Worm (Caenorhabditis elegans) whole organism, L2 larva: ENCODE data around the gene K10H10.7.

Experiments used
- C34F6.9 ChIP-seq: fragments of 150-350 bp; optimal IDR thresholded peaks from 2 replicates; lab custom pipeline; 2014; ENCODE audit warnings: missing biosample characterization, missing genetic modification characterization
- F13H6.1 ChIP-seq: sonication (generic microtip); optimal IDR thresholded peaks from 2 replicates; lab custom pipeline; 2016; ENCODE audit warnings: missing genetic modification characterization, missing compliant biosample characterization
- R02D3.7 ChIP-seq: fragments of 150-350 bp; optimal IDR thresholded peaks from 2 replicates; lab custom pipeline; 2014; ENCODE audit warnings: missing biosample characterization, missing genetic modification characterization
- Y55F3AM.14 ChIP-seq: fragments of 200-800 bp; sonication (Bioruptor generic); optimal IDR thresholded peaks from 2 replicates; lab custom pipeline; 2018; ENCODE audit warnings: mild to moderate bottlenecking, missing genetic modification characterization, missing compliant biosample characterization
- ZK546.5 ChIP-seq: sonication (generic microtip); optimal IDR thresholded peaks from 2 replicates; lab custom pipeline; 2017; ENCODE audit warnings: missing biosample characterization, missing genetic modification characterization
- alr-1 ChIP-seq: fragments of 150-350 bp; optimal IDR thresholded peaks from 2 replicates; lab custom pipeline; 2014; ENCODE audit warnings: missing biosample characterization, missing genetic modification characterization
- ama-1 ChIP-seq: fragments of 150-350 bp; optimal IDR thresholded peaks from 2 replicates; lab custom pipeline; 2018; ENCODE audit warnings: inconsistent platforms
- blmp-1 ChIP-seq: sonication (generic microtip); optimal IDR thresholded peaks from 2 replicates; lab custom pipeline; 2017; ENCODE audit warnings: missing genetic modification characterization, mild to moderate bottlenecking, missing compliant biosample characterization, antibody characterized with exemption, moderate library complexity; ENCODE audit not compliant: insufficient read depth
- ceh-82 ChIP-seq: fragments of 150-350 bp; optimal IDR thresholded peaks from 2 replicates; lab custom pipeline; 2014; ENCODE audit warnings: missing biosample characterization, missing genetic modification characterization
- crh-2 ChIP-seq: sonication (generic microtip); optimal IDR thresholded peaks from 2 replicates; lab custom pipeline; 2017; ENCODE audit warnings: missing biosample characterization, missing genetic modification characterization
- egl-27 ChIP-seq: sonication (generic microtip); optimal IDR thresholded peaks from 3 replicates; lab custom pipeline; 2017; ENCODE audit warnings: missing biosample characterization, missing genetic modification reagents, missing genetic modification characterization
- elt-3 ChIP-seq: sonication (generic microtip); optimal IDR thresholded peaks from 2 replicates; lab custom pipeline; 2017; ENCODE audit warnings: missing biosample characterization, missing genetic modification characterization
- fos-1 ChIP-seq: fragments of 150-350 bp; optimal IDR thresholded peaks from 2 replicates; lab custom pipeline; 2014; ENCODE audit warnings: missing biosample characterization, missing genetic modification characterization
- gmeb-1 ChIP-seq: fragments of 150-350 bp; optimal IDR thresholded peaks from 2 replicates; lab custom pipeline; 2014; ENCODE audit warnings: missing biosample characterization, missing genetic modification characterization
- lin-11 ChIP-seq: fragments of 150-350 bp; sonication (generic microtip); optimal IDR thresholded peaks from 2 replicates; lab custom pipeline; 2014; ENCODE audit warnings: missing biosample characterization, missing genetic modification characterization, inconsistent platforms, mixed read lengths
- lin-13 ChIP-seq: fragments of 150-350 bp; optimal IDR thresholded peaks from 2 replicates; lab custom pipeline; 2014; ENCODE audit warnings: missing biosample characterization, missing genetic modification reagents, missing genetic modification characterization
- lsy-2 ChIP-seq, 2 experiments: fragments of 150-350 bp in 1 of 2; sonication (generic microtip) in 1 of 2; optimal IDR thresholded peaks; 2 replicates each; lab custom pipeline; 2014 to 2017; ENCODE audit warnings: missing biosample characterization in 2 of 2, missing genetic modification characterization in 2 of 2
- mab-5 ChIP-seq: fragments of 150-350 bp; optimal IDR thresholded peaks from 2 replicates; lab custom pipeline; 2014; ENCODE audit warnings: missing biosample characterization, missing genetic modification characterization
- mdl-1 ChIP-seq, 2 experiments: fragments of 150-350 bp in 1 of 2; sonication (generic microtip) in 1 of 2; optimal IDR thresholded peaks; 2 replicates each; lab custom pipeline; 2017; ENCODE audit warnings: missing biosample characterization in 2 of 2, missing genetic modification characterization in 2 of 2
- nhr-11 ChIP-seq: fragments of 150-350 bp; optimal IDR thresholded peaks from 2 replicates; lab custom pipeline; 2014; ENCODE audit warnings: missing biosample characterization, missing genetic modification characterization
- nhr-12 ChIP-seq: fragments of 150-350 bp; optimal IDR thresholded peaks from 2 replicates; lab custom pipeline; 2014; ENCODE audit warnings: missing biosample characterization, missing genetic modification characterization
- nhr-23 ChIP-seq: fragments of 150-350 bp; optimal IDR thresholded peaks from 2 replicates; lab custom pipeline; 2014; ENCODE audit warnings: missing biosample characterization, missing genetic modification reagents, missing genetic modification characterization
- nhr-237 ChIP-seq: fragments of 150-350 bp; optimal IDR thresholded peaks from 2 replicates; lab custom pipeline; 2014; ENCODE audit warnings: missing biosample characterization, missing genetic modification characterization
- nhr-25 ChIP-seq: fragments of 150-350 bp; sonication (generic microtip); optimal IDR thresholded peaks from 3 replicates; lab custom pipeline; 2014; ENCODE audit warnings: missing biosample characterization, missing genetic modification characterization
- nhr-6 ChIP-seq: fragments of 150-350 bp; optimal IDR thresholded peaks from 2 replicates; lab custom pipeline; 2014; ENCODE audit warnings: missing biosample characterization, missing genetic modification characterization
- nhr-77 ChIP-seq: fragments of 150-350 bp; optimal IDR thresholded peaks from 2 replicates; lab custom pipeline; 2014; ENCODE audit warnings: missing biosample characterization, missing genetic modification characterization
- peb-1 ChIP-seq: fragments of 150-350 bp; optimal IDR thresholded peaks from 2 replicates; lab custom pipeline; 2014; ENCODE audit warnings: missing biosample characterization, missing genetic modification characterization
- sem-4 ChIP-seq: fragments of 150-350 bp; optimal IDR thresholded peaks from 2 replicates; lab custom pipeline; 2014; ENCODE audit warnings: missing biosample characterization, missing genetic modification reagents, missing genetic modification characterization
- skn-1 ChIP-seq: sonication (generic microtip); optimal IDR thresholded peaks from 2 replicates; lab custom pipeline; 2017; ENCODE audit warnings: missing biosample characterization, missing genetic modification characterization
- sma-3 ChIP-seq: sonication (generic microtip); optimal IDR thresholded peaks from 2 replicates; lab custom pipeline; 2016; ENCODE audit warnings: missing genetic modification reagents, missing genetic modification characterization, missing compliant biosample characterization
- sma-9 ChIP-seq, 2 experiments: fragments of 150-350 bp in 1 of 2; sonication (generic microtip) in 1 of 2; optimal IDR thresholded peaks; 2 replicates each; lab custom pipeline; 2014 to 2016; ENCODE audit warnings: missing genetic modification characterization in 2 of 2, mild to moderate bottlenecking in 1 of 2, missing biosample characterization in 1 of 2, missing compliant biosample characterization in 1 of 2, missing genetic modification reagents in 1 of 2, moderate library complexity in 1 of 2
- snpc-4 ChIP-seq: fragments of 150-350 bp; optimal IDR thresholded peaks from 2 replicates; lab custom pipeline; 2014; ENCODE audit warnings: missing biosample characterization, missing genetic modification characterization
- unc-39 ChIP-seq: fragments of 150-350 bp; optimal IDR thresholded peaks from 2 replicates; lab custom pipeline; 2014; ENCODE audit warnings: missing biosample characterization, missing genetic modification characterization
- unc-55 ChIP-seq: fragments of 150-350 bp; sonication (generic microtip); optimal IDR thresholded peaks from 3 replicates; lab custom pipeline; 2014; ENCODE audit warnings: missing biosample characterization, missing genetic modification reagents, missing genetic modification characterization
- unc-62 ChIP-seq: fragments of 150-350 bp; optimal IDR thresholded peaks from 2 replicates; lab custom pipeline; 2014; ENCODE audit warnings: missing biosample characterization, missing genetic modification reagents, missing genetic modification characterization
- ztf-1 ChIP-seq: fragments of 200-800 bp; sonication (Bioruptor generic); conservative IDR thresholded peaks from 2 replicates; pipeline ENCODE4 v1.3.6; 2022; ENCODE audit warnings: missing genetic modification characterization, missing compliant biosample characterization
- ztf-11 ChIP-seq: sonication (generic microtip); optimal IDR thresholded peaks from 2 replicates; lab custom pipeline; 2017; ENCODE audit warnings: missing biosample characterization, missing genetic modification characterization
- ztf-4 ChIP-seq: fragments of 150-350 bp; optimal IDR thresholded peaks from 2 replicates; lab custom pipeline; 2014; ENCODE audit warnings: missing biosample characterization, missing genetic modification characterization

K10H10.7 gene

ce11 chrII:14494464-14494863 is 13.0 kb downstream of the K10H10.7 start:
- TF ChIP-seq sma-3 (GFP tag; lab: Kevin White, UChicago), result no peak
- peak; percentile 92 for TF ChIP-seq skn-1 (tag; lab: Kevin White, UChicago)
- TF ChIP-seq nhr-12 (tag; lab: Kevin White, UChicago), result no peak
- no peak for TF ChIP-seq snpc-4
- TF ChIP-seq nhr-25, result no peak
- no peak for TF ChIP-seq nhr-23 (tag; lab: Kevin White, UChicago)
- no peak for TF ChIP-seq nhr-6 (tag; lab: Kevin White, UChicago)
- no peak for TF ChIP-seq F13H6.1 (tag; lab: Kevin White, UChicago)
- peak; percentile 12 for TF ChIP-seq blmp-1 (tag; lab: Kevin White, UChicago)
- peak; percentile 55 for TF ChIP-seq fos-1 (tag; lab: Kevin White, UChicago)
- no peak for TF ChIP-seq lin-11
- no peak for TF ChIP-seq unc-62 (GFP tag; lab: Kevin White, UChicago)
- peak; percentile 30 for TF ChIP-seq sma-9 (GFP tag; optimal IDR thresholded peaks at IDR 0.05; lab: Kevin White, UChicago)
- no peak for TF ChIP-seq sma-9 (tag; optimal IDR thresholded peaks at IDR 0.05; lab: Kevin White, UChicago)
- TF ChIP-seq ama-1 (lab: Kevin White, UChicago), result no peak

- TF ChIP-seq ama-1 (lab: Kevin White, UChicago) (peak; percentile 61), mdl-1 (tag; optimal IDR thresholded peaks at IDR 0.05; lab: Kevin White, UChicago) (no peak)
Measured at ce11 chrII:14494414-14494463, 13.2 kb downstream of the K10H10.7 start, which contains the start of gene cysl-2. Gene cysl-2, minus strand, starts transcription at chrII:14494451.

DNA sequence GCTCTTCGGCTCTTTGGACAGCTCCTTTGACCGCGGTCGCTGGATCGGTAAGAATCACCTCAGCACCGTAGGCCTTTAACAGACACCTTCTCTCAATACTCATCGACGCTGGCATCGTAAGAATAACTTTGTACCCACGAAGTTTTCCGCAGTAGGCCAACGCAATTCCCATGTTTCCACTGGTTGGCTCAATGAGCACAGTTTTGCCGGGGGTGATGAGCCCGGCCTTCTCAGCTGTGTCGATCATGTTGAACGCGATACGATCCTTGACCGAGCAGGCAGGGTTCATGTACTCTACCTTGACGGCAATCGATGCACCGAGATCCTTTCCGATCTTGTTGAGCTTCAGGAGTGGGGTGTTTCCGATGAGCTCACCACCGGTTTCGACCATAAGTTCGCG is 13.4 kb downstream of the K10H10.7 start:
- TF ChIP-seq sma-3 (GFP tag; lab: Kevin White, UChicago) (no peak), fos-1 (tag; lab: Kevin White, UChicago) (no peak), ceh-82 (tag; lab: Kevin White, UChicago) (no peak), egl-27 (no peak), mdl-1 (tag; optimal IDR thresholded peaks at IDR 0.05; lab: Kevin White, UChicago) (no peak), nhr-237 (no peak), alr-1 (tag; lab: Kevin White, UChicago) (no peak), nhr-12 (tag; lab: Kevin White, UChicago) (no peak), nhr-23 (tag; lab: Kevin White, UChicago) (no peak), ztf-1 (no peak), nhr-11 (no peak), Y55F3AM.14 (GFP tag; lab: Kevin White, UChicago) (no peak), F13H6.1 (tag; lab: Kevin White, UChicago) (no peak), lin-11 (no peak), unc-39 (tag; lab: Kevin White, UChicago) (no peak), ztf-11 (tag; lab: Kevin White, UChicago) (no peak), elt-3 (tag; lab: Kevin White, UChicago) (no peak), ztf-4 (tag; lab: Kevin White, UChicago) (no peak), peb-1 (no peak)

- TF ChIP-seq ama-1 (lab: Kevin White, UChicago), result peak; percentile 59
- no peak for TF ChIP-seq R02D3.7 (tag; lab: Kevin White, UChicago)
- TF ChIP-seq egl-27, result no peak
- TF ChIP-seq ZK546.5, result no peak
Measured at ce11 chrII:14492592-14493196, 14.8 kb downstream of the K10H10.7 start.

DNA sequence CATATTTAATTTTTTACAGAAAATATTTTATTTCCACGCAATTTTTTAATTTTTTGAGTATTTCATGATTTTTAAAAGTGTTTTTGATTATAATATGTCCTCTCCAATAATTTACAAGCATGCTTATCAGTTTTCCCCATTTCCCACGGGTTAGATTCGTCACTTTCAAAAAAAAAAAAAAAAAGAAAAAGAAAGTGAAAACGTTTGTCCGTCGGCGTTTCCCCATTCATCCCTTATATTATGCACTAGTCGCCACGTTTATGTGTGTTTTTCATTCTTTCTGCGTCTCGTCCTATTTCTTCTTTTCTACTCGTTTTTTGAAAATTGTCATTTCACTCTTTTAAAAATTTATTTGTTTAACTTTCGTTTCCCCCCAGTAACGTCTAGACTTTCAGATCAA is 18.1 kb downstream of the K10H10.7 start, which contains the start of gene vnut-1:
Gene vnut-1, plus strand, starts transcription at position 396 of the 400 bp plus-strand sequence.
- TF ChIP-seq sma-9 (GFP tag; optimal IDR thresholded peaks at IDR 0.05; lab: Kevin White, UChicago) (peak; percentile 57), sma-9 (tag; optimal IDR thresholded peaks at IDR 0.05; lab: Kevin White, UChicago) (no peak), lin-13 (GFP tag; lab: Kevin White, UChicago) (peak; percentile 30), elt-3 (tag; lab: Kevin White, UChicago) (no peak), lsy-2 (tag; optimal IDR thresholded peaks at IDR 0.05; lab: Kevin White, UChicago) (peak in 1 of 2 experiments; percentile 51), crh-2 (peak; percentile 92), nhr-23 (tag; lab: Kevin White, UChicago) (no peak), blmp-1 (tag; lab: Kevin White, UChicago) (peak; percentile 94), mab-5 (tag; lab: Kevin White, UChicago) (no peak), gmeb-1 (peak; percentile 27), C34F6.9 (tag; lab: Kevin White, UChicago) (peak; percentile 27), unc-55 (peak; percentile 13), skn-1 (tag; lab: Kevin White, UChicago) (peak; percentile 14), nhr-77 (tag; lab: Kevin White, UChicago) (no peak), ztf-4 (tag; lab: Kevin White, UChicago) (no peak), sem-4 (tag; lab: Kevin White, UChicago) (no peak), fos-1 (tag; lab: Kevin White, UChicago) (peak; percentile 78), F13H6.1 (tag; lab: Kevin White, UChicago) (peak; percentile 33), nhr-25 (peak; percentile 17)
